Worm (Caenorhabditis elegans): ENCODE results near the gene twk-13.

- TF ChIP-seq him-1 (tag; optimal IDR thresholded peaks at IDR 0.05) (no peak), dao-5 (tag; optimal IDR thresholded peaks at IDR 0.05) (no peak), W03F9.2 (tag; optimal IDR thresholded peaks at IDR 0.05) (no peak)
Measured at ce11 chrV:12310256-12310655, 27.5 kb downstream of the twk-13 start, which contains the start of gene hpo-30.

Measured in whole organism, L4/young adult.